Fruit fly (Drosophila melanogaster) Kc167 (cell line): Measurements from ENCODE around the gene CG32023.

Source experiments
- Myc ChIP-seq: fragments of >200 bp; optimal IDR thresholded peaks from 2 replicates; lab custom pipeline; 2017; ENCODE audit warnings: missing external identifiers
- Sin3A ChIP-seq: fragments of >200 bp; optimal IDR thresholded peaks from 2 replicates; lab custom pipeline; 2018; ENCODE audit warnings: missing external identifiers
- h ChIP-seq: fragments of >200 bp; optimal IDR thresholded peaks from 3 replicates; lab custom pipeline; 2018; ENCODE audit warnings: missing external identifiers
- insv ChIP-seq: fragments of >200 bp; optimal IDR thresholded peaks from 3 replicates; lab custom pipeline; 2018; ENCODE audit warnings: missing external identifiers
- psq ChIP-seq: fragments of >200 bp; optimal IDR thresholded peaks from 2 replicates; lab custom pipeline; 2017; ENCODE audit warnings: missing external identifiers
- ttk ChIP-seq: sonication (Bioruptor generic); optimal IDR thresholded peaks from 2 replicates; lab custom pipeline; 2017; ENCODE audit warnings: missing external identifiers

CG32023 gene

dm6 chr3L:8773713-8774112 is 30.3 kb downstream of the CG32023 start:
- no peak for TF ChIP-seq Sin3A (lab: Kevin White, UChicago)
- TF ChIP-seq Myc (lab: Kevin White, UChicago), result no peak
- no peak for TF ChIP-seq psq (lab: Kevin White, UChicago)
- no peak for TF ChIP-seq ttk (lab: Kevin White, UChicago)
- TF ChIP-seq insv (lab: Kevin White, UChicago), result no peak
- TF ChIP-seq h (lab: Kevin White, UChicago), result no peak

DNA sequence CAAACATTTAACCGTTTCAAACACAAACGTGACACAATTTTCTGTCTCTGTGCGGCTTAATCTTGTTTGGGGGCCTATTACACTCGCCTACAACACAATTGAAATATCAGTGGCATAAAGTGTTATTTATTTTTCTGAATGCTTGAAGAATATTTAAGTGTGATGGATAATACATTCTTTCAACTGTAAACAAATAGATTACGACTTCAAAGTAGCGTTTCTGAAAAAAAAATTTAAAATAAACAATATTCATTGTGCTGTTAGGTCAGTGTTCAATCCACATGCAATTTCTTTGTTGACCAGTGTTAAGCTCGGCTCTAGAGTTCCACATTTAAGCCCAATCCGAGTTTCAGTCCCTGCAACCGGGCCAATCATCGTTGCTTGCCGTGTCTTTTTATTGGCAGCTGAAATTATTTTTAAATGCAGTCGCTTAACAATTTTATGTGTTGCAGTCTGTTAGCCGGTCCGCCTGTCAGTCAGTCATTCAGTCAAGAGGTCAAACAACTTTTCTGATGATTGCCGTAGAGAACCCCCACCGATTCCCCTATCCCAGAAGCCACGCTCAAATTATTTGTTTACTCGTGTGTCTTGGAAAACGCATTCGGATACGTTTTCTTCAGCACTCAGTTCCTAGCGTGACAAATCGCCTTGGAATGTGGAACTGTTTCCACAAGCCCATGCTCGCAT is 30.8 kb downstream of the CG32023 start:
- TF ChIP-seq Sin3A (lab: Kevin White, UChicago), result no peak
- no peak for TF ChIP-seq h (lab: Kevin White, UChicago)
- no peak for TF ChIP-seq ttk (lab: Kevin White, UChicago)
- TF ChIP-seq Myc (lab: Kevin White, UChicago), result no peak
- no peak for TF ChIP-seq psq (lab: Kevin White, UChicago)
- no peak for TF ChIP-seq insv (lab: Kevin White, UChicago)

- TF ChIP-seq Sin3A (lab: Kevin White, UChicago) (no peak), insv (lab: Kevin White, UChicago) (no peak), Myc (lab: Kevin White, UChicago) (no peak), ttk (lab: Kevin White, UChicago) (no peak), h (lab: Kevin White, UChicago) (no peak), psq (lab: Kevin White, UChicago) (no peak)
Observed at dm6 chr3L:8770616-8771229, 33.3 kb downstream of the CG32023 start.

DNA sequence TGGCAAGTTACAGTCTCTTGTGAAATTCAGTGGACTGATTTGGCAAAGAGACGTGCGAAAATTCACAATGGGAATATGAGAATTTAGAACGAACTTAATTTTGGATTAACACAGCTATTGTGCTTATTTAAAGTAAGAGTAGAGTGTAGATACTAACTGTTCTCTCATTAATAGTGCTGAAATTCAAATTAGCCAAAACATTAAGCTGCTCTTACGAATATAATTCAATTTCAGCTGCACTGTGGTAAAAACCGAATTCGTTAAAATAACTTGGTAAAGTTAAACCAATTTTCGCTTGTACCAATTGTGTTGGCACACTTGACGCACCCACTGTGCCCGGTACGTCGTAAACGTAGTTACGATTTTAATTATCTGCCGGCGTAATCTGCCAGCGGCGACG is 36.1 kb downstream of the CG32023 start:
- TF ChIP-seq Sin3A (lab: Kevin White, UChicago) (no peak), insv (lab: Kevin White, UChicago) (no peak), psq (lab: Kevin White, UChicago) (no peak), h (lab: Kevin White, UChicago) (no peak), Myc (lab: Kevin White, UChicago) (no peak), ttk (lab: Kevin White, UChicago) (no peak)

DNA sequence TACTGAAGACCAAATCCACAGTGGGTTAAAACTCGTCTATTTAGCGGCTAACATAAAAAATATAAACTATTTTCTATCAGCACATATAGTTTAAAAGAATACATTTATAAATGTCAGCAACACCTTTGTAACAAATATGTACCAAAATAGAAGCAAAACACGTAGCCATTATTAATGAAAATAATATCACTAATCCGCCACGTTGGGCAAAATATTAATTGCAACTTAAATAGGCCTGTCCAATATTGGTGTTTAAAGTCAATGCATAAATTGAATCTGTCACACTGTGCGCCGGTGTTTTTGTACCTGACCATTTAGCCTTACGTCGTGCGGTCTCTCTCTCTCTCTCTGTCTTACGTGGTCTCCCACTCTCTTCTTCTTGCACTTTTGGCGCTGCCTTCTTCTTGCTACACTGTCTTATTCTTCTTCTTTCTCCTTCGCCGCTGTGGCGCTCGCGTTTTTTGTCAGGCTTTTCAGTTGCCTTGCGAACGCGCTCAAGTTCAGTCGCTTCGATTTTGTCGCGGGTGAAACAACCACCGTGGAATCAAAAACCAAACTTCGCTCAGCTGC is 37.9 kb downstream of the CG32023 start:
- no peak for TF ChIP-seq psq (lab: Kevin White, UChicago)
- no peak for TF ChIP-seq Sin3A (lab: Kevin White, UChicago)
- no peak for TF ChIP-seq Myc (lab: Kevin White, UChicago)
- TF ChIP-seq ttk (lab: Kevin White, UChicago), result no peak
- TF ChIP-seq h (lab: Kevin White, UChicago), result no peak
- TF ChIP-seq insv (lab: Kevin White, UChicago), result no peak

dm6 chr3L:8765493-8765892 is 38.5 kb downstream of the CG32023 start:
- no peak for TF ChIP-seq psq (lab: Kevin White, UChicago)
- no peak for TF ChIP-seq Sin3A (lab: Kevin White, UChicago)
- no peak for TF ChIP-seq Myc (lab: Kevin White, UChicago)
- TF ChIP-seq h (lab: Kevin White, UChicago), result no peak
- no peak for TF ChIP-seq insv (lab: Kevin White, UChicago)
- TF ChIP-seq ttk (lab: Kevin White, UChicago), result no peak

DNA sequence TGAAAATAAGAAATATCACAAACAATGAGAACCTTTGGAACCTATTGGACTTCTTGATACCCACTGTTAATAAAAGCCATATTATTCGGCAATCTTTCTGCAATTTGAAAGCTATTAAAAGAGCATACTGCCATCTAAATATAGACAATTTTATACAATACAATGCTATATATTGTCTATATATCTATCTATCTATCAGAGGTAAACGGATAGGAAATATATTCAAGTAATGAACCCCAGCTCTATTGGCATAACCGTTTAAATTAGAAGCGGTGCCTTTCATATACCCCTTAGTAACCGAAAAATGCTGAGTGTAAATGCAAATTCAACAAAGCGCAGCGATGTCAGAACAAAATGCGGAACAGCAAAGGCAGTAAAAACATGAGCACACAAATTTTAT is 40.2 kb downstream of the CG32023 start:
- TF ChIP-seq h (lab: Kevin White, UChicago), result no peak
- no peak for TF ChIP-seq Sin3A (lab: Kevin White, UChicago)
- no peak for TF ChIP-seq insv (lab: Kevin White, UChicago)
- no peak for TF ChIP-seq ttk (lab: Kevin White, UChicago)
- TF ChIP-seq psq (lab: Kevin White, UChicago), result no peak
- TF ChIP-seq Myc (lab: Kevin White, UChicago), result no peak

- TF ChIP-seq Sin3A (lab: Kevin White, UChicago), result no peak
- TF ChIP-seq h (lab: Kevin White, UChicago), result no peak
Observed at dm6 chr3L:8763037-8763454, 40.9 kb downstream of the CG32023 start.

DNA sequence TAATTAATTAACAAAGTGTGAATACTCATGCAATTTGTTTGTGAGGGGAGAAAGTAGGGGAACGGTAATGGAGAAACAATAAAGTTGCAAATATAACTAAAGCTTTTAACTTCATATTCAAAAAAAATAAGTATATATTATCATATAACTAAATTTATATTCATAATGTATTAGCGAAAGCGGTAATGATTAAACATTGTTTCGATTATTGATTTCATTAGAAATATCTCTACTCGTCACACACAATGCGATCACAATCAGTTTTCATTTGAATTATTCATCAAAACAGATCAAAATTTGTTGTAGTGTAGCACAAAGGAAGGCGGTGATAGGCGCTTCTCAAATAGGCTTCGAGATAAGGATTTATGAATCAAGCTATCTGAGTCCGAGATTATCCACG is 48.3 kb downstream of the CG32023 start, which contains the start of gene CG6576:
Gene CG6576 (plus strand): TSS at position 301 of the 400 bp plus-strand sequence.
- TF ChIP-seq psq (lab: Kevin White, UChicago), result no peak
- no peak for TF ChIP-seq Sin3A (lab: Kevin White, UChicago)
- no peak for TF ChIP-seq Myc (lab: Kevin White, UChicago)
- TF ChIP-seq ttk (lab: Kevin White, UChicago), result no peak
- TF ChIP-seq h (lab: Kevin White, UChicago), result no peak
- TF ChIP-seq insv (lab: Kevin White, UChicago), result no peak
